Worm (Caenorhabditis elegans): ENCODE results near the gene sra-39.

sra-39 gene

ce11 chrX:13913641-13914040 lies 10.4 kb upstream of the sra-39 start (continued):
- TF ChIP-seq unc-130 (tag; optimal IDR thresholded peaks at IDR 0.05): no peak
- no peak for TF ChIP-seq ceh-90 (tag; optimal IDR thresholded peaks at IDR 0.05)
- TF ChIP-seq efl-3 (GFP tag; optimal IDR thresholded peaks at IDR 0.05): no peak
- TF ChIP-seq sox-4 (tag; optimal IDR thresholded peaks at IDR 0.05): no peak
- TF ChIP-seq C16A3.4 (tag; optimal IDR thresholded peaks at IDR 0.05): no peak
- TF ChIP-seq ceh-82 (tag; optimal IDR thresholded peaks at IDR 0.05): no peak
- TF ChIP-seq alr-1 (tag; optimal IDR thresholded peaks at IDR 0.05; ENCODE audit: borderline replicate concordance): no peak
- TF ChIP-seq xbp-1 (tag; optimal IDR thresholded peaks at IDR 0.05): no peak
- TF ChIP-seq nhr-77 (tag; optimal IDR thresholded peaks at IDR 0.05): no peak
- TF ChIP-seq nhr-237 (tag; optimal IDR thresholded peaks at IDR 0.05): no peak
- no peak for TF ChIP-seq elt-2 (tag; optimal IDR thresholded peaks at IDR 0.05)
- TF ChIP-seq lin-15B (tag; optimal IDR thresholded peaks at IDR 0.05): no peak
- no peak for TF ChIP-seq irx-1 (tag; optimal IDR thresholded peaks at IDR 0.05)
- no peak for TF ChIP-seq nhr-19 (GFP tag; conservative IDR thresholded peaks at IDR 0.05)
- no peak for TF ChIP-seq ztf-11 (tag; optimal IDR thresholded peaks at IDR 0.05)
- TF ChIP-seq ama-1 (optimal IDR thresholded peaks at IDR 0.05): no peak
- TF ChIP-seq zag-1 (tag; optimal IDR thresholded peaks at IDR 0.05): no peak
- TF ChIP-seq fos-1 (tag; optimal IDR thresholded peaks at IDR 0.05): no peak
- TF ChIP-seq hlh-17 (GFP tag; optimal IDR thresholded peaks at IDR 0.05; ENCODE audit: borderline replicate concordance): no peak
- TF ChIP-seq skn-1 (tag; optimal IDR thresholded peaks at IDR 0.05): no peak
- TF ChIP-seq mab-9 (GFP tag; IDR thresholded peaks at IDR 0.05): no peak
- no peak for TF ChIP-seq tlp-1 (tag; optimal IDR thresholded peaks at IDR 0.05)
- no peak for TF ChIP-seq isw-1 (GFP tag; IDR thresholded peaks at IDR 0.05)
- TF ChIP-seq ztf-4 (tag; optimal IDR thresholded peaks at IDR 0.05): no peak
- no peak for TF ChIP-seq nhr-12 (tag; optimal IDR thresholded peaks at IDR 0.05)
- TF ChIP-seq fkh-10 (GFP tag; optimal IDR thresholded peaks at IDR 0.05): peak; percentile 47
- TF ChIP-seq ceh-8 (GFP tag; optimal IDR thresholded peaks at IDR 0.05): no peak
- peak; percentile 30 for TF ChIP-seq swsn-7 (tag; optimal IDR thresholded peaks at IDR 0.05)
- TF ChIP-seq nhr-28 (tag; optimal IDR thresholded peaks at IDR 0.05): no peak
- no peak for TF ChIP-seq lin-35 (GFP tag; optimal IDR thresholded peaks at IDR 0.05)
- TF ChIP-seq egl-13 (tag; optimal IDR thresholded peaks at IDR 0.05): peak; percentile 7
- peak; percentile 48 for TF ChIP-seq lin-14 (GFP tag; optimal IDR thresholded peaks at IDR 0.05)
- no peak for TF ChIP-seq nhr-84 (tag; optimal IDR thresholded peaks at IDR 0.05)
- no peak for TF ChIP-seq Y116A8C.19 (tag; optimal IDR thresholded peaks at IDR 0.05; ENCODE audit: borderline replicate concordance)
- TF ChIP-seq pax-3 (tag; optimal IDR thresholded peaks at IDR 0.05): peak; percentile 4
- TF ChIP-seq fkh-8 (tag; optimal IDR thresholded peaks at IDR 0.05): peak; percentile 84
- TF ChIP-seq unc-98 (GFP tag; IDR thresholded peaks at IDR 0.05): no peak
- no peak for TF ChIP-seq hlh-4 (tag; optimal IDR thresholded peaks at IDR 0.05)
- TF ChIP-seq aly-2 (tag; optimal IDR thresholded peaks at IDR 0.05): no peak
- TF ChIP-seq lin-39 (tag; optimal IDR thresholded peaks at IDR 0.05): no peak
- TF ChIP-seq nhr-71 (tag; optimal IDR thresholded peaks at IDR 0.05): peak; percentile 45
- no peak for TF ChIP-seq pag-3 (tag; optimal IDR thresholded peaks at IDR 0.05; ENCODE audit: borderline replicate concordance, insufficient read depth)
- TF ChIP-seq nhr-20 (tag; optimal IDR thresholded peaks at IDR 0.05): no peak
- TF ChIP-seq mef-2 (tag; optimal IDR thresholded peaks at IDR 0.05): no peak
- TF ChIP-seq lin-13 (GFP tag; optimal IDR thresholded peaks at IDR 0.05): no peak
- no peak for TF ChIP-seq aha-1 (tag; optimal IDR thresholded peaks at IDR 0.05)
- no peak for TF ChIP-seq zip-4 (GFP tag; optimal IDR thresholded peaks at IDR 0.05)
- no peak for TF ChIP-seq tbx-2 (tag; optimal IDR thresholded peaks at IDR 0.05)
- no peak for TF ChIP-seq fkh-4 (tag; optimal IDR thresholded peaks at IDR 0.05; ENCODE audit: borderline replicate concordance)
- TF ChIP-seq snu-23 (GFP tag; optimal IDR thresholded peaks at IDR 0.05): no peak
- no peak for TF ChIP-seq unc-86 (tag; optimal IDR thresholded peaks at IDR 0.05)
- no peak for TF ChIP-seq lir-3 (tag; optimal IDR thresholded peaks at IDR 0.05; ENCODE audit: poor library complexity)
- TF ChIP-seq hpl-2 (GFP tag; optimal IDR thresholded peaks at IDR 0.05): no peak
- no peak for TF ChIP-seq ces-1 (GFP tag; optimal IDR thresholded peaks at IDR 0.05)

Data from whole organism, L1 larva.